Worm (Caenorhabditis elegans) whole organism, L4 larva: ENCODE results near the gene lpr-2.

Source experiments
- D1046.2 ChIP-seq: fragments of 200-800 bp; sonication (Bioruptor generic); IDR thresholded peaks from 2 replicates; pipeline ENCODE4 v1.3.6; 2022; ENCODE audit warnings: missing genetic modification characterization, missing compliant biosample characterization
- F37D6.2 ChIP-seq: sonication (generic microtip); optimal IDR thresholded peaks from 2 replicates; lab custom pipeline; 2016; ENCODE audit warnings: mild to moderate bottlenecking, missing genetic modification characterization, missing compliant biosample characterization
- T20F7.1 ChIP-seq: fragments of 200-800 bp; sonication (Bioruptor generic); optimal IDR thresholded peaks from 2 replicates; lab custom pipeline; 2018; ENCODE audit warnings: mild to moderate bottlenecking, missing genetic modification characterization, missing compliant biosample characterization
- Y48G9A.11 ChIP-seq: fragments of 200-800 bp; sonication (Bioruptor generic); IDR thresholded peaks from 2 replicates; pipeline ENCODE4 v1.3.6; 2022; ENCODE audit warnings: missing genetic modification reagents, missing genetic modification characterization, missing compliant biosample characterization
- ZK337.2 ChIP-seq: fragments of 200-800 bp; sonication (Bioruptor generic); IDR thresholded peaks from 2 replicates; pipeline ENCODE4 v1.3.6; 2022; ENCODE audit warnings: missing genetic modification reagents, missing genetic modification characterization, missing compliant biosample characterization
- aha-1 ChIP-seq: fragments of 150-350 bp; peaks from one replicate; lab custom pipeline; 2014; ENCODE audit warnings: missing biosample characterization, missing genetic modification characterization
- ceh-28 ChIP-seq: fragments of 150-350 bp; optimal IDR thresholded peaks from 2 replicates; lab custom pipeline; 2014; ENCODE audit warnings: missing biosample characterization, missing genetic modification reagents, missing genetic modification characterization
- ces-1 ChIP-seq: fragments of 150-350 bp; sonication (generic microtip); optimal IDR thresholded peaks from 4 replicates; lab custom pipeline; 2014; ENCODE audit warnings: missing biosample characterization, missing genetic modification reagents, missing genetic modification characterization
- daf-16 ChIP-seq, 3 experiments: sonication (generic microtip); optimal IDR thresholded peaks; 2 replicates each; lab custom pipeline; 2016 to 2017; ENCODE audit warnings: missing genetic modification characterization in 3 of 3, missing genetic modification reagents in 3 of 3, mild to moderate bottlenecking in 2 of 3, missing compliant biosample characterization in 2 of 3, missing biosample characterization in 1 of 3, moderate library complexity in 1 of 3
- daf-8 ChIP-seq: fragments of 200-800 bp; sonication (Bioruptor generic); IDR thresholded peaks from 2 replicates; pipeline ENCODE4 v1.3.6; 2022; ENCODE audit warnings: missing genetic modification characterization, missing compliant biosample characterization
- dpl-1 ChIP-seq: fragments of 150-350 bp; optimal IDR thresholded peaks from 2 replicates; lab custom pipeline; 2014; ENCODE audit warnings: missing biosample characterization, missing genetic modification reagents, missing genetic modification characterization
- fkh-10 ChIP-seq: fragments of 150-350 bp; optimal IDR thresholded peaks from 2 replicates; lab custom pipeline; 2014; ENCODE audit warnings: missing biosample characterization, missing genetic modification reagents, missing genetic modification characterization
- hlh-30 ChIP-seq: sonication (generic microtip); optimal IDR thresholded peaks from 2 replicates; lab custom pipeline; 2017; ENCODE audit warnings: antibody characterized with exemption, mild to moderate bottlenecking, missing genetic modification characterization, missing compliant biosample characterization; ENCODE audit not compliant: insufficient read depth
- hmg-1.1 ChIP-seq: fragments of 200-800 bp; sonication (Bioruptor generic); IDR thresholded peaks from 2 replicates; pipeline ENCODE4 v1.3.6; 2022; ENCODE audit warnings: missing genetic modification reagents, missing genetic modification characterization, missing compliant biosample characterization
- jun-1 ChIP-seq: fragments of 150-350 bp; optimal IDR thresholded peaks from 2 replicates; lab custom pipeline; 2014; ENCODE audit warnings: missing biosample characterization, missing genetic modification reagents, missing genetic modification characterization
- lin-1 ChIP-seq: fragments of 200-800 bp; sonication (Bioruptor generic); IDR thresholded peaks from 2 replicates; pipeline ENCODE4 v1.3.6; 2022; ENCODE audit warnings: missing genetic modification reagents, missing genetic modification characterization, missing compliant biosample characterization
- lin-13 ChIP-seq: fragments of 150-350 bp; optimal IDR thresholded peaks from 2 replicates; lab custom pipeline; 2014; ENCODE audit warnings: missing biosample characterization, missing genetic modification reagents, missing genetic modification characterization
- lin-29 ChIP-seq: fragments of 200-800 bp; sonication (Bioruptor generic); IDR thresholded peaks from 2 replicates; pipeline ENCODE4 v1.3.6; 2022; ENCODE audit warnings: missing genetic modification reagents, missing genetic modification characterization, missing compliant biosample characterization
- lin-38 ChIP-seq: fragments of 200-800 bp; sonication (Bioruptor generic); IDR thresholded peaks from 2 replicates; pipeline ENCODE4 v1.3.6; 2022; ENCODE audit warnings: missing genetic modification reagents, missing genetic modification characterization, missing compliant biosample characterization
- lir-3 ChIP-seq: sonication (generic microtip); optimal IDR thresholded peaks from 2 replicates; lab custom pipeline; 2016; ENCODE audit warnings: mild to moderate bottlenecking, missing genetic modification characterization, missing compliant biosample characterization
- lsy-2 ChIP-seq, 2 experiments: fragments of 150-350 bp in 1 of 2; sonication (generic microtip) in 1 of 2; optimal IDR thresholded peaks; 2 replicates each; lab custom pipeline; 2014 to 2017; ENCODE audit warnings: missing biosample characterization in 2 of 2, missing genetic modification characterization in 2 of 2
- madf-5 ChIP-seq, 2 experiments: fragments of 200-800 bp; sonication (Bioruptor generic); IDR thresholded peaks; 2 replicates each; pipeline ENCODE4 v1.3.6; 2022; ENCODE audit warnings: missing compliant biosample characterization in 2 of 2, missing genetic modification characterization in 2 of 2
- mdl-1 ChIP-seq, 2 experiments: fragments of 150-350 bp in 1 of 2; sonication (generic microtip) in 1 of 2; optimal IDR thresholded peaks; 2 replicates each; lab custom pipeline; 2014 to 2017; ENCODE audit warnings: missing biosample characterization in 2 of 2, missing genetic modification characterization in 2 of 2
- mdt-29 ChIP-seq: fragments of 200-800 bp; sonication (Bioruptor generic); IDR thresholded peaks from 2 replicates; pipeline ENCODE4 v1.3.6; 2022; ENCODE audit warnings: missing genetic modification reagents, missing genetic modification characterization, missing compliant biosample characterization
- mep-1 ChIP-seq: fragments of 150-350 bp; sonication (generic microtip); optimal IDR thresholded peaks from 3 replicates; lab custom pipeline; 2014; ENCODE audit warnings: missing biosample characterization, missing genetic modification characterization
- mxl-2 ChIP-seq: fragments of 200-800 bp; sonication (Bioruptor generic); conservative IDR thresholded peaks from 2 replicates; pipeline ENCODE4 v1.3.6; 2022; ENCODE audit warnings: missing genetic modification reagents, missing genetic modification characterization, missing compliant biosample characterization
- nhr-111 ChIP-seq: fragments of 200-800 bp; sonication (Bioruptor generic); optimal IDR thresholded peaks from 2 replicates; lab custom pipeline; 2018; ENCODE audit warnings: mild to moderate bottlenecking, missing genetic modification characterization, missing compliant biosample characterization
- nhr-41 ChIP-seq: fragments of 200-800 bp; sonication (Bioruptor generic); IDR thresholded peaks from 2 replicates; pipeline ENCODE4 v1.3.6; 2022; ENCODE audit warnings: missing genetic modification reagents, missing genetic modification characterization, missing compliant biosample characterization
- nhr-48 ChIP-seq: sonication (generic microtip); optimal IDR thresholded peaks from 2 replicates; lab custom pipeline; 2016; ENCODE audit warnings: mild to moderate bottlenecking, missing genetic modification characterization, missing compliant biosample characterization
- nhr-6 ChIP-seq: fragments of 150-350 bp; optimal IDR thresholded peaks from 2 replicates; lab custom pipeline; 2014; ENCODE audit warnings: missing biosample characterization, missing genetic modification characterization
- nhr-77 ChIP-seq: fragments of 150-350 bp; optimal IDR thresholded peaks from 2 replicates; lab custom pipeline; 2014; ENCODE audit warnings: missing biosample characterization, missing genetic modification characterization
- rbr-2 ChIP-seq: sonication (generic microtip); optimal IDR thresholded peaks from 2 replicates; lab custom pipeline; 2016; ENCODE audit warnings: missing genotype, missing genetic modification characterization, missing compliant biosample characterization
- saeg-2 ChIP-seq: fragments of 200-800 bp; sonication (Bioruptor generic); IDR thresholded peaks from 2 replicates; pipeline ENCODE4 v1.3.6; 2022; ENCODE audit warnings: missing genetic modification reagents, missing genetic modification characterization, missing compliant biosample characterization
- skn-1 ChIP-seq: fragments of 150-350 bp; optimal IDR thresholded peaks from 2 replicates; lab custom pipeline; 2014; ENCODE audit warnings: missing biosample characterization, missing genetic modification characterization
- snpc-1.2 ChIP-seq: fragments of 200-800 bp; sonication (Bioruptor generic); IDR thresholded peaks from 2 replicates; pipeline ENCODE4 v1.3.6; 2022; ENCODE audit warnings: missing genetic modification reagents, missing genetic modification characterization, missing compliant biosample characterization
- snpc-4 ChIP-seq: fragments of 150-350 bp; optimal IDR thresholded peaks from 2 replicates; lab custom pipeline; 2014; ENCODE audit warnings: missing biosample characterization, missing genetic modification characterization
- tra-1 ChIP-seq: fragments of 200-800 bp; sonication (Bioruptor generic); IDR thresholded peaks from 2 replicates; pipeline ENCODE4 v1.3.6; 2022; ENCODE audit warnings: missing genetic modification reagents, missing genetic modification characterization, missing compliant biosample characterization
- unc-62 ChIP-seq, 3 experiments: fragments of 150-350 bp in 1 of 3; sonication (generic microtip); optimal IDR thresholded peaks in 2 of 3; peaks in 1 of 3; 1 replicate in 1 of 3; 2 replicates in 2 of 3; lab custom pipeline; 2014 to 2017; ENCODE audit warnings: missing biosample characterization in 3 of 3, missing genetic modification characterization in 3 of 3, missing genetic modification reagents in 3 of 3, missing genotype in 1 of 3
- ztf-11 ChIP-seq: fragments of 150-350 bp; optimal IDR thresholded peaks from 2 replicates; lab custom pipeline; 2014; ENCODE audit warnings: missing biosample characterization, missing genetic modification characterization

The lpr-2 gene

DNA sequence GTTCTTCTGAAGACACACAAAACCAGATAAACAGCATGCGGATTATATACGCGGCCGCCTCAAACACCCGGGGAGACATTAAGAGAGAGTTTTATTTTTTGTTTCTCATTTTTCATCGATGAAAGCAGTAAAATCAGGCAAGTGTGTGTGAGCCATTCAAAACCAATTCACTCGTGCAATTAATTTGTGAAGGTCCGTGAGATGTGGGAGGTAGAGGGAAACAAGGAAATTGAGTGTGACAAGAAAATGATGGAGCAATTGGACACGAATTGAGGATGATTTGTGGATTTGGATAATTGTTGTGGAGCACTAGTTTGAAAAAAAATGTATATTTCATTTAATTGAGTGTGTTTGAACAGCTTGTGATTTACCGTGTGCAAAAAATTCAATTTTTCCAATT is 8.8 kb downstream of the lpr-2 start:
- no peak for TF ChIP-seq nhr-41 (GFP tag; lab: Robert Waterston, UW)
- no peak for TF ChIP-seq nhr-111
- no peak for TF ChIP-seq ztf-11
- no peak for TF ChIP-seq mdt-29 (GFP tag; lab: Robert Waterston, UW)
- TF ChIP-seq mdl-1 (tag; optimal IDR thresholded peaks at IDR 0.05; lab: Kevin White, UChicago), result no peak
- TF ChIP-seq lin-13 (GFP tag; lab: Kevin White, UChicago), result no peak
- no peak for TF ChIP-seq snpc-1.2 (GFP tag; lab: Robert Waterston, UW)

ce11 chrIV:11788383-11788963 is 9.5 kb downstream of the lpr-2 start:
- TF ChIP-seq lsy-2 (tag; optimal IDR thresholded peaks at IDR 0.05; lab: Kevin White, UChicago), result peak in 1 of 2 experiments; percentile 23
- peak; percentile 82 for TF ChIP-seq ces-1 (GFP tag; lab: Kevin White, UChicago)
- no peak for TF ChIP-seq lin-1 (GFP tag; lab: Robert Waterston, UW)
- no peak for TF ChIP-seq skn-1 (tag; lab: Kevin White, UChicago)
- TF ChIP-seq ZK337.2 (GFP tag; lab: Robert Waterston, UW), result no peak
- no peak for TF ChIP-seq ceh-28 (tag; lab: Kevin White, UChicago)
- peak in 1 of 2 experiments; percentile 53 for TF ChIP-seq unc-62 (GFP tag; optimal IDR thresholded peaks at IDR 0.05 in 1 of 2; lab: Kevin White, UChicago)
- no peak for TF ChIP-seq unc-62 (tag; optimal IDR thresholded peaks at IDR 0.05; lab: Kevin White, UChicago)
- no peak for TF ChIP-seq F37D6.2 (tag; lab: Kevin White, UChicago)
- no peak for TF ChIP-seq saeg-2 (GFP tag; lab: Robert Waterston, UW)
- no peak for TF ChIP-seq rbr-2 (tag; lab: Kevin White, UChicago)
- no peak for TF ChIP-seq nhr-48 (tag; lab: Kevin White, UChicago)
- TF ChIP-seq T20F7.1 (GFP tag; lab: Kevin White, UChicago), result no peak
- TF ChIP-seq tra-1 (GFP tag; lab: Robert Waterston, UW), result no peak
- no peak for TF ChIP-seq jun-1 (tag; lab: Kevin White, UChicago)
- TF ChIP-seq lin-29 (GFP tag; lab: Robert Waterston, UW), result no peak
- no peak for TF ChIP-seq daf-16 (GFP tag; optimal IDR thresholded peaks at IDR 0.05; lab: Kevin White, UChicago)
- no peak for TF ChIP-seq daf-16 (tag; optimal IDR thresholded peaks at IDR 0.05; lab: Kevin White, UChicago)
- no peak for TF ChIP-seq hmg-1.1
- TF ChIP-seq madf-5 (GFP tag; IDR thresholded peaks at IDR 0.05; lab: Robert Waterston, UW), result no peak
- no peak for TF ChIP-seq mxl-2 (GFP tag; lab: Robert Waterston, UW)
- peak; percentile 19 for TF ChIP-seq mep-1 (tag; lab: Kevin White, UChicago)
- peak; percentile 83 for TF ChIP-seq fkh-10 (GFP tag; lab: Kevin White, UChicago)
- TF ChIP-seq lin-38 (GFP tag; lab: Robert Waterston, UW), result no peak
- no peak for TF ChIP-seq D1046.2 (GFP tag; lab: Robert Waterston, UW)
- TF ChIP-seq dpl-1, result no peak
- no peak for TF ChIP-seq hlh-30 (tag; lab: Kevin White, UChicago)
- no peak for TF ChIP-seq snpc-4
- TF ChIP-seq nhr-6 (tag; lab: Kevin White, UChicago), result no peak
- no peak for TF ChIP-seq Y48G9A.11
- no peak for TF ChIP-seq lir-3 (tag; lab: Kevin White, UChicago)
- peak; percentile 89 for TF ChIP-seq aha-1 (tag; lab: Kevin White, UChicago)
- TF ChIP-seq mdl-1 (tag; optimal IDR thresholded peaks at IDR 0.05; lab: Kevin White, UChicago), result no peak
- TF ChIP-seq daf-8 (GFP tag; lab: Robert Waterston, UW), result no peak
- TF ChIP-seq nhr-41 (GFP tag; lab: Robert Waterston, UW), result no peak
- no peak for TF ChIP-seq nhr-77 (tag; lab: Kevin White, UChicago)
